Fruit fly (Drosophila melanogaster) whole organism, prepupa: ENCODE measurements around the gene psh.

Experiments used
- CG10631 ChIP-seq: fragments of 200-800 bp; sonication (Bioruptor generic); optimal IDR thresholded peaks from 2 replicates; lab custom pipeline; 2016; ENCODE audit warnings: missing biosample characterization, missing genetic modification characterization
- CG10669 ChIP-seq: fragments of 200-800 bp; sonication (Bioruptor generic); optimal IDR thresholded peaks from 3 replicates; lab custom pipeline; 2018; ENCODE audit warnings: missing biosample characterization, mild to moderate bottlenecking, missing genetic modification characterization, moderate library complexity
- CG11294 ChIP-seq: fragments of 200-800 bp; sonication (Bioruptor generic); IDR thresholded peaks from 2 replicates; pipeline ENCODE4 v1.3.6; 2022; ENCODE audit warnings: missing biosample characterization, missing genetic modification characterization
- CG11762 ChIP-seq: fragments of 200-800 bp; sonication (Bioruptor generic); optimal IDR thresholded peaks from 3 replicates; lab custom pipeline; 2016; ENCODE audit warnings: missing biosample characterization, missing genetic modification characterization; ENCODE audit not compliant: insufficient read depth
- CG11902 ChIP-seq: fragments of 200-800 bp; sonication (Bioruptor generic); optimal IDR thresholded peaks from 3 replicates; lab custom pipeline; 2016; ENCODE audit warnings: missing biosample characterization, missing genetic modification characterization
- CG15336 ChIP-seq: fragments of 200-800 bp; sonication (Bioruptor generic); IDR thresholded peaks from 2 replicates; pipeline ENCODE4 v1.3.6; 2022; ENCODE audit warnings: missing biosample characterization, missing genetic modification characterization
- CG1621 ChIP-seq: fragments of 200-800 bp; sonication (Bioruptor generic); optimal IDR thresholded peaks from 3 replicates; lab custom pipeline; 2018; ENCODE audit warnings: missing biosample characterization, mild to moderate bottlenecking, missing genetic modification characterization
- CG16779 ChIP-seq: fragments of 200-800 bp; sonication (Bioruptor generic); optimal IDR thresholded peaks from 3 replicates; lab custom pipeline; 2017; ENCODE audit warnings: missing biosample characterization, mild to moderate bottlenecking, missing genetic modification characterization
- CG31627 ChIP-seq: fragments of 200-800 bp; sonication (Bioruptor generic); optimal IDR thresholded peaks from 3 replicates; lab custom pipeline; 2016; ENCODE audit warnings: missing biosample characterization, missing genetic modification characterization
- CG32006 ChIP-seq: fragments of 200-800 bp; sonication (Bioruptor generic); optimal IDR thresholded peaks from 3 replicates; lab custom pipeline; 2017; ENCODE audit warnings: missing biosample characterization, mild to moderate bottlenecking, missing genetic modification characterization
- CG34406 ChIP-seq: fragments of 200-800 bp; sonication (Bioruptor generic); optimal IDR thresholded peaks from 3 replicates; lab custom pipeline; 2016; ENCODE audit warnings: missing biosample characterization, missing genetic modification characterization
- CG3919 ChIP-seq: fragments of 200-800 bp; sonication (Bioruptor generic); optimal IDR thresholded peaks from 3 replicates; lab custom pipeline; 2016; ENCODE audit warnings: missing biosample characterization, missing genetic modification characterization
- CG4318 ChIP-seq: fragments of 200-800 bp; sonication (Bioruptor generic); optimal IDR thresholded peaks from 3 replicates; lab custom pipeline; 2017; ENCODE audit warnings: missing biosample characterization, mild to moderate bottlenecking, missing genetic modification characterization
- CG6163 ChIP-seq: fragments of 200-800 bp; sonication (Bioruptor generic); IDR thresholded peaks from 3 replicates; pipeline ENCODE4 v1.3.6; 2022; ENCODE audit warnings: missing biosample characterization, missing genetic modification characterization
- CG6276 ChIP-seq: fragments of 200-800 bp; sonication (Bioruptor generic); optimal IDR thresholded peaks from 2 replicates; lab custom pipeline; 2017; ENCODE audit warnings: missing biosample characterization, mild to moderate bottlenecking, missing genetic modification characterization
- CG6792 ChIP-seq: fragments of 200-800 bp; sonication (Bioruptor generic); optimal IDR thresholded peaks from 3 replicates; lab custom pipeline; 2016; ENCODE audit warnings: missing biosample characterization, missing genetic modification characterization
- CG7368 ChIP-seq: fragments of 200-800 bp; sonication (Bioruptor generic); optimal IDR thresholded peaks from 3 replicates; lab custom pipeline; 2016; ENCODE audit warnings: missing biosample characterization, missing genetic modification characterization
- CG8119 ChIP-seq: fragments of 200-800 bp; sonication (Bioruptor generic); IDR thresholded peaks from 3 replicates; pipeline ENCODE4 v1.3.6; 2022; ENCODE audit warnings: missing biosample characterization, missing genetic modification characterization
- CG8319 ChIP-seq: fragments of 200-800 bp; sonication (Bioruptor generic); optimal IDR thresholded peaks from 3 replicates; lab custom pipeline; 2016; ENCODE audit warnings: missing biosample characterization, missing genetic modification characterization
- CG8632 ChIP-seq: fragments of 200-800 bp; sonication (Bioruptor generic); optimal IDR thresholded peaks from 3 replicates; lab custom pipeline; 2016; ENCODE audit warnings: missing biosample characterization, missing genetic modification characterization
- CG9139 ChIP-seq: fragments of 200-800 bp; sonication (Bioruptor generic); optimal IDR thresholded peaks from 3 replicates; lab custom pipeline; 2017; ENCODE audit warnings: missing biosample characterization, mild to moderate bottlenecking, missing genetic modification characterization
- Eip75B ChIP-seq: fragments of 200-800 bp; sonication (Bioruptor generic); optimal IDR thresholded peaks from 3 replicates; lab custom pipeline; 2016; ENCODE audit warnings: missing biosample characterization, missing genetic modification characterization
- Eip78C ChIP-seq: fragments of 200-800 bp; sonication (Bioruptor generic); peaks from one replicate; lab custom pipeline; 2016; ENCODE audit warnings: missing biosample characterization, missing genetic modification characterization
- Eip93F ChIP-seq: fragments of 200-800 bp; sonication (Bioruptor generic); optimal IDR thresholded peaks from 2 replicates; lab custom pipeline; 2016; ENCODE audit warnings: missing biosample characterization, mild to moderate bottlenecking, missing genetic modification characterization
- Ets21C ChIP-seq: fragments of 200-800 bp; sonication (Bioruptor generic); optimal IDR thresholded peaks from 3 replicates; lab custom pipeline; 2016; ENCODE audit warnings: missing biosample characterization, missing genetic modification characterization
- Ets96B ChIP-seq: fragments of 200-800 bp; optimal IDR thresholded peaks from 2 replicates; lab custom pipeline; 2019; ENCODE audit warnings: missing biosample characterization, mild to moderate bottlenecking, missing genetic modification characterization, moderate library complexity
- Hr38 ChIP-seq: sonication (Bioruptor generic); optimal IDR thresholded peaks from 2 replicates; lab custom pipeline; 2016; ENCODE audit warnings: missing biosample characterization, missing genetic modification characterization
- Hr39 ChIP-seq: fragments of 200-800 bp; sonication (Bioruptor generic); optimal IDR thresholded peaks from 2 replicates; lab custom pipeline; 2016; ENCODE audit warnings: missing biosample characterization, missing genetic modification characterization
- Hr4 ChIP-seq: fragments of 200-800 bp; sonication (Bioruptor generic); optimal IDR thresholded peaks from 3 replicates; lab custom pipeline; 2016; ENCODE audit warnings: missing biosample characterization, missing genetic modification characterization
- Lpt ChIP-seq: fragments of 200-800 bp; sonication (Bioruptor generic); optimal IDR thresholded peaks from 3 replicates; lab custom pipeline; 2016; ENCODE audit warnings: missing biosample characterization, missing genetic modification characterization
- Met ChIP-seq: fragments of 200-800 bp; sonication (Bioruptor generic); optimal IDR thresholded peaks from 3 replicates; lab custom pipeline; 2016; ENCODE audit warnings: missing biosample characterization, missing genetic modification characterization
- OdsH ChIP-seq: fragments of 200-800 bp; sonication (Bioruptor generic); optimal IDR thresholded peaks from 3 replicates; lab custom pipeline; 2016; ENCODE audit warnings: missing biosample characterization, missing genetic modification characterization
- Smox ChIP-seq: fragments of 200-800 bp; sonication (Bioruptor generic); optimal IDR thresholded peaks from 3 replicates; lab custom pipeline; 2016; ENCODE audit warnings: missing biosample characterization, missing genetic modification characterization
- Sox14 ChIP-seq: fragments of 200-800 bp; sonication (Bioruptor generic); optimal IDR thresholded peaks from 3 replicates; lab custom pipeline; 2016; ENCODE audit warnings: missing biosample characterization, missing genetic modification characterization
- achi ChIP-seq: fragments of 200-800 bp; sonication (Bioruptor generic); optimal IDR thresholded peaks from 3 replicates; lab custom pipeline; 2016; ENCODE audit warnings: missing biosample characterization, missing genetic modification characterization
- acj6 ChIP-seq: fragments of 200-800 bp; sonication (Bioruptor generic); optimal IDR thresholded peaks from 3 replicates; lab custom pipeline; 2016; ENCODE audit warnings: missing biosample characterization, missing genetic modification characterization
- cyc ChIP-seq: fragments of 200-800 bp; sonication (Bioruptor generic); optimal IDR thresholded peaks from 3 replicates; lab custom pipeline; 2016; ENCODE audit warnings: missing biosample characterization, missing genetic modification characterization
- dac ChIP-seq: fragments of 200-800 bp; sonication (Bioruptor generic); optimal IDR thresholded peaks from 2 replicates; lab custom pipeline; 2017; ENCODE audit warnings: missing biosample characterization, mild to moderate bottlenecking, missing genetic modification characterization
- dsx ChIP-seq: fragments of 200-800 bp; optimal IDR thresholded peaks from 3 replicates; lab custom pipeline; 2019; ENCODE audit warnings: missing biosample characterization, mild to moderate bottlenecking, missing genetic modification characterization, moderate library complexity; ENCODE audit not compliant: poor library complexity, severe bottlenecking
- eg ChIP-seq: fragments of 200-800 bp; sonication (Bioruptor generic); IDR thresholded peaks from 3 replicates; pipeline ENCODE4 v1.3.6; 2022; ENCODE audit warnings: missing biosample characterization, missing genetic modification characterization
- esn ChIP-seq: fragments of 200-800 bp; sonication (Bioruptor generic); optimal IDR thresholded peaks from 2 replicates; lab custom pipeline; 2016; ENCODE audit warnings: missing biosample characterization, mild to moderate bottlenecking, missing genetic modification characterization, moderate library complexity
- fd59A ChIP-seq: fragments of 200-800 bp; sonication (Bioruptor generic); optimal IDR thresholded peaks from 2 replicates; lab custom pipeline; 2017; ENCODE audit warnings: missing biosample characterization, mild to moderate bottlenecking, missing genetic modification characterization, missing genetic modification reagents
- fd85E ChIP-seq: fragments of 200-800 bp; sonication (Bioruptor generic); optimal IDR thresholded peaks from 3 replicates; lab custom pipeline; 2016; ENCODE audit warnings: missing biosample characterization, missing genetic modification characterization
- fkh ChIP-seq: fragments of 200-800 bp; sonication (Bioruptor generic); optimal IDR thresholded peaks from 3 replicates; lab custom pipeline; 2017; ENCODE audit warnings: missing biosample characterization, mild to moderate bottlenecking, missing genetic modification characterization, moderate library complexity
- lz ChIP-seq: fragments of 200-800 bp; sonication (Bioruptor generic); optimal IDR thresholded peaks from 3 replicates; lab custom pipeline; 2016; ENCODE audit warnings: missing biosample characterization, missing genetic modification characterization
- net ChIP-seq: fragments of 200-800 bp; sonication (Bioruptor generic); optimal IDR thresholded peaks from 3 replicates; lab custom pipeline; 2016; ENCODE audit warnings: missing biosample characterization, missing genetic modification characterization
- pdm3 ChIP-seq: fragments of 200-800 bp; sonication (Bioruptor generic); optimal IDR thresholded peaks from 3 replicates; lab custom pipeline; 2016; ENCODE audit warnings: missing biosample characterization, missing genetic modification characterization
- spab ChIP-seq: fragments of 200-800 bp; sonication (Bioruptor generic); optimal IDR thresholded peaks from 2 replicates; lab custom pipeline; 2017; ENCODE audit warnings: missing biosample characterization, mild to moderate bottlenecking, missing genetic modification characterization, missing genetic modification reagents
- ss ChIP-seq, 2 experiments: fragments of 200-800 bp; sonication (Bioruptor generic); optimal IDR thresholded peaks; 2 replicates in 1 of 2; 3 replicates in 1 of 2; lab custom pipeline; 2017 to 2018; ENCODE audit warnings: mild to moderate bottlenecking in 2 of 2, missing biosample characterization in 2 of 2, missing genetic modification characterization in 2 of 2, moderate library complexity in 1 of 2
- svp ChIP-seq: fragments of 200-800 bp; sonication (Bioruptor generic); peaks from one replicate; lab custom pipeline; 2016; ENCODE audit warnings: missing biosample characterization, missing genetic modification characterization
- topi ChIP-seq: fragments of 200-800 bp; sonication (Bioruptor generic); optimal IDR thresholded peaks from 3 replicates; lab custom pipeline; 2016; ENCODE audit warnings: missing biosample characterization, missing genetic modification characterization
- vri ChIP-seq: fragments of 200-800 bp; sonication (Bioruptor generic); optimal IDR thresholded peaks from 3 replicates; lab custom pipeline; 2016; ENCODE audit warnings: missing biosample characterization, mild to moderate bottlenecking, missing genetic modification characterization

Gene psh

dm6 chrX:18486356-18487059 lies at the start of gene psh:
Gene psh (minus strand): TSS chrX:18486921.
- TF ChIP-seq CG8119, result no peak
- TF ChIP-seq topi (GFP tag; lab: Kevin White, UChicago), result no peak
- TF ChIP-seq pdm3 (GFP tag; lab: Kevin White, UChicago), result no peak
- TF ChIP-seq esn (GFP tag; lab: Kevin White, UChicago), result peak; percentile 17
- TF ChIP-seq Hr4 (GFP tag; lab: Kevin White, UChicago), result peak; percentile 26
- no peak for TF ChIP-seq CG15336 (GFP tag; lab: Robert Waterston, UW)
- TF ChIP-seq Eip93F (GFP tag; lab: Kevin White, UChicago), result no peak
- TF ChIP-seq Eip78C (GFP tag; lab: Kevin White, UChicago), result no peak
- TF ChIP-seq net (GFP tag; lab: Kevin White, UChicago), result peak; percentile 12
- no peak for TF ChIP-seq CG4318 (GFP tag; lab: Kevin White, UChicago)
- TF ChIP-seq CG32006 (GFP tag; lab: Kevin White, UChicago), result peak; percentile 41
- TF ChIP-seq CG34406 (GFP tag; lab: Kevin White, UChicago), result peak; percentile 2
- TF ChIP-seq dac (GFP tag; lab: Kevin White, UChicago), result no peak
- TF ChIP-seq Hr39 (GFP tag; lab: Kevin White, UChicago), result no peak
- no peak; the same call in 1 of the 2 replicates for TF ChIP-seq CG11294 (GFP tag; lab: Robert Waterston, UW)
- TF ChIP-seq eg (GFP tag; lab: Robert Waterston, UW), result no peak
- TF ChIP-seq CG6792 (GFP tag; lab: Kevin White, UChicago), result no peak
- TF ChIP-seq vri, result no peak
- no peak for TF ChIP-seq OdsH (GFP tag; lab: Kevin White, UChicago)
- TF ChIP-seq cyc (GFP tag; lab: Kevin White, UChicago), result no peak
- no peak for TF ChIP-seq spab (GFP tag; lab: Kevin White, UChicago)
- no peak for TF ChIP-seq CG6276 (GFP tag; lab: Kevin White, UChicago)
- TF ChIP-seq CG16779, result no peak
- no peak for TF ChIP-seq Lpt
- TF ChIP-seq fd85E, result no peak
- TF ChIP-seq CG8632 (GFP tag; lab: Kevin White, UChicago), result no peak
- no peak for TF ChIP-seq Hr38
- peak; percentile 98 for TF ChIP-seq svp
- TF ChIP-seq dsx (GFP tag; lab: Kevin White, UChicago), result no peak
- no peak for TF ChIP-seq Ets96B (tag; lab: Kevin White, UChicago)
- peak; percentile 20 for TF ChIP-seq CG9139
- TF ChIP-seq CG10669 (GFP tag; lab: Kevin White, UChicago), result no peak
- TF ChIP-seq Sox14 (GFP tag; lab: Kevin White, UChicago), result no peak
- no peak for TF ChIP-seq CG10631
- no peak for TF ChIP-seq CG31627 (GFP tag; lab: Kevin White, UChicago)
- no peak for TF ChIP-seq achi
- TF ChIP-seq Eip75B (GFP tag; lab: Kevin White, UChicago), result peak; percentile 21
- no peak for TF ChIP-seq Smox (GFP tag; lab: Kevin White, UChicago)
- no peak for TF ChIP-seq CG7368 (GFP tag; lab: Kevin White, UChicago)
- TF ChIP-seq CG11902 (GFP tag; lab: Kevin White, UChicago), result no peak
- TF ChIP-seq CG1621 (tag; lab: Kevin White, UChicago), result peak; percentile 67
- TF ChIP-seq CG8319, result no peak
- TF ChIP-seq CG11762, result no peak
- no peak for TF ChIP-seq lz (GFP tag; lab: Kevin White, UChicago)
- no peak for TF ChIP-seq Met
- TF ChIP-seq CG3919 (GFP tag; lab: Kevin White, UChicago), result no peak
- TF ChIP-seq fkh (GFP tag; lab: Kevin White, UChicago), result no peak
- TF ChIP-seq ss (GFP tag; optimal IDR thresholded peaks at IDR 0.05; lab: Kevin White, UChicago), result no peak
- TF ChIP-seq acj6 (GFP tag; lab: Kevin White, UChicago), result no peak
- TF ChIP-seq CG6163, result no peak
- TF ChIP-seq fd59A (GFP tag; lab: Kevin White, UChicago), result no peak
- no peak for TF ChIP-seq Ets21C
